Worm (Caenorhabditis elegans) whole organism, L2 larva: ENCODE data around the gene ZC239.13.

ENCODE experiments used
- lin-13 ChIP-seq: fragments of 150-350 bp; optimal IDR thresholded peaks from 2 replicates; lab custom pipeline; 2014; ENCODE audit warnings: missing biosample characterization, missing genetic modification reagents, missing genetic modification characterization
- mab-5 ChIP-seq: fragments of 150-350 bp; optimal IDR thresholded peaks from 2 replicates; lab custom pipeline; 2014; ENCODE audit warnings: missing biosample characterization, missing genetic modification characterization
- nhr-11 ChIP-seq: fragments of 150-350 bp; optimal IDR thresholded peaks from 2 replicates; lab custom pipeline; 2014; ENCODE audit warnings: missing biosample characterization, missing genetic modification characterization
- nhr-12 ChIP-seq: fragments of 150-350 bp; optimal IDR thresholded peaks from 2 replicates; lab custom pipeline; 2014; ENCODE audit warnings: missing biosample characterization, missing genetic modification characterization
- nhr-77 ChIP-seq: fragments of 150-350 bp; optimal IDR thresholded peaks from 2 replicates; lab custom pipeline; 2014; ENCODE audit warnings: missing biosample characterization, missing genetic modification characterization
- zag-1 ChIP-seq: fragments of 150-350 bp; optimal IDR thresholded peaks from 2 replicates; lab custom pipeline; 2014; ENCODE audit warnings: missing biosample characterization, missing genetic modification characterization
- ztf-11 ChIP-seq: sonication (generic microtip); optimal IDR thresholded peaks from 2 replicates; lab custom pipeline; 2017; ENCODE audit warnings: missing biosample characterization, missing genetic modification characterization

ce11 chrII:3230422-3230821 is 7.8 kb upstream of the ZC239.13 start, which contains the start of gene srh-297:
- no peak for TF ChIP-seq zag-1 (tag; lab: Kevin White, UChicago)
- TF ChIP-seq nhr-12 (tag; lab: Kevin White, UChicago), result no peak
- TF ChIP-seq nhr-11 (tag; lab: Kevin White, UChicago), result no peak
- TF ChIP-seq mab-5, result no peak
- no peak for TF ChIP-seq lin-13 (GFP tag; lab: Kevin White, UChicago)
- no peak for TF ChIP-seq ztf-11 (tag; lab: Kevin White, UChicago)
- TF ChIP-seq nhr-77, result no peak
